Worm (Caenorhabditis elegans): ENCODE data around the gene rps-13.

DNA sequence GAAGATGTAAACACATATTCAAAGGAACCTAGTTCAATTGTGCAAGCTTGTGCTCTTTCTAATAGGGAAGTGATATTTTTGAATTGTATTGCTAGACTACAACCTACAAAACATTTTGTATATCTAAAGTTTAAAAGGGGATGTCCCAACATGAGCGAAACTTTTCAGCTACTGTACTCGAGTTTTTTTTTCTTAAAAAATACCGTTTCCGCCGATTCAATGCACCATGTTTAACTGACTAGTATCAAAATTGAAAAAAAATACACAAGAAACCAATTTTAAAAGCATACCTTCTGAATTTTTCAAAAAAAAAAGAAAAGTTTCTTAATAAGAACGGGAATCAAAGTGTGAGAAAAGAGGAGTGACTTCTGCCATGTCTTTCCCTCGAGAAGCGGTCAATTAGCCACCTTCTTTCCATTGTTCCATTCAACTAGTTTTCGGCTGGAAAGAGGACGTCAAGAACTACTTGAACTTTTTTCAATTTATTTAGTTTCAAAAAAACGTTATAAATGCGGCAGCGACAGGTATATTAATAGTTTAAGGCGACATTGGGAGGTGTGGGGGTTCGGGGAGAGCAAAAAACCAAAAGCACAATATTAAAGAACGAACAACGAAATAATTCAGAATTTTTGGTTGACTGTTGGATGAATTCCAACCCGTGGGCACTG, 40.6 kb upstream of the rps-13 start, which contains the start of gene nas-4:
- TF ChIP-seq pha-4 (tag; optimal IDR thresholded peaks at IDR 0.05) (no peak), bed-2 (GFP tag; IDR thresholded peaks at IDR 0.05) (no peak), attf-6 (GFP tag; IDR thresholded peaks at IDR 0.05) (no peak), unc-62 (GFP tag; optimal IDR thresholded peaks at IDR 0.05) (no peak), F22D6.2 (tag; optimal IDR thresholded peaks at IDR 0.05) (no peak), Y53F4B.3 (GFP tag; IDR thresholded peaks at IDR 0.05) (no peak), him-1 (tag; optimal IDR thresholded peaks at IDR 0.05) (peak; percentile 55), F39B2.1 (GFP tag; IDR thresholded peaks at IDR 0.05) (no peak), Y53G8AR.9 (GFP tag; conservative IDR thresholded peaks at IDR 0.05) (peak; percentile 59; the same call in 1 of the 2 replicates), T07F8.4 (tag; optimal IDR thresholded peaks at IDR 0.05) (no peak), B0035.1 (tag; optimal IDR thresholded peaks at IDR 0.05) (peak; percentile 75), snpc-4 (GFP tag; optimal IDR thresholded peaks at IDR 0.05) (no peak), snpc-4 (tag; optimal IDR thresholded peaks at IDR 0.05) (no peak), lin-35 (GFP tag; optimal IDR thresholded peaks at IDR 0.05) (no peak), nfya-1 (tag; optimal IDR thresholded peaks at IDR 0.05; ENCODE audit: borderline replicate concordance, insufficient read depth) (no peak)

All from whole organism, young adult.